Fruit fly (Drosophila melanogaster) whole organism, embryonic: Measurements from ENCODE around the gene beta4GalT7.

Experiments
- Antp ChIP-seq: fragments of 200-800 bp; sonication (Bioruptor generic); optimal IDR thresholded peaks from 3 replicates; lab custom pipeline; 2016; ENCODE audit warnings: missing biosample characterization, missing genetic modification characterization
- CG10274 ChIP-seq: fragments of 200-800 bp; sonication (Bioruptor generic); optimal IDR thresholded peaks from 3 replicates; lab custom pipeline; 2017; ENCODE audit warnings: missing biosample characterization, mild to moderate bottlenecking, missing genetic modification characterization
- CG10431 ChIP-seq: fragments of 200-800 bp; sonication (Bioruptor generic); optimal IDR thresholded peaks from 3 replicates; lab custom pipeline; 2018; ENCODE audit warnings: missing biosample characterization, mild to moderate bottlenecking, missing genetic modification characterization
- CG11456 ChIP-seq: fragments of 200-800 bp; sonication (Bioruptor generic); IDR thresholded peaks from 3 replicates; pipeline ENCODE4 v1.3.6; 2022; ENCODE audit warnings: missing biosample characterization, missing genetic modification characterization
- CG13287 ChIP-seq: fragments of 200-800 bp; sonication (Bioruptor generic); IDR thresholded peaks from 2 replicates; pipeline ENCODE4 v1.3.6; 2022; ENCODE audit warnings: missing biosample characterization, missing genetic modification characterization; ENCODE audit not compliant: partially characterized antibody
- CG1792 ChIP-seq: fragments of 200-800 bp; sonication (Bioruptor generic); optimal IDR thresholded peaks from 2 replicates; lab custom pipeline; 2016; ENCODE audit warnings: missing biosample characterization, missing genetic modification characterization
- CG18764 ChIP-seq: fragments of 200-800 bp; sonication (Bioruptor generic); optimal IDR thresholded peaks from 3 replicates; lab custom pipeline; 2016; ENCODE audit warnings: missing biosample characterization, missing genetic modification characterization
- CG2199 ChIP-seq: fragments of 200-800 bp; sonication (Bioruptor generic); IDR thresholded peaks from 3 replicates; pipeline ENCODE4 v1.3.6; 2022; ENCODE audit warnings: missing biosample characterization, missing genetic modification characterization
- CG4820 ChIP-seq: fragments of 200-800 bp; sonication (Bioruptor generic); optimal IDR thresholded peaks from 3 replicates; lab custom pipeline; 2016; ENCODE audit warnings: missing biosample characterization, missing genetic modification characterization
- CG6654 ChIP-seq: fragments of 200-800 bp; sonication (Bioruptor generic); optimal IDR thresholded peaks from 2 replicates; lab custom pipeline; 2017; ENCODE audit warnings: missing biosample characterization, mild to moderate bottlenecking, missing genetic modification characterization
- CG6765 ChIP-seq: fragments of 200-800 bp; sonication (Bioruptor generic); optimal IDR thresholded peaks from 3 replicates; lab custom pipeline; 2017; ENCODE audit warnings: missing biosample characterization, mild to moderate bottlenecking, missing genetic modification characterization
- CG6791 ChIP-seq: fragments of 200-800 bp; sonication (Bioruptor generic); IDR thresholded peaks from 3 replicates; pipeline ENCODE4 v1.3.6; 2022; ENCODE audit warnings: missing biosample characterization, missing genetic modification characterization; ENCODE audit not compliant: partially characterized antibody
- CG8924 ChIP-seq: fragments of 200-800 bp; optimal IDR thresholded peaks from 3 replicates; lab custom pipeline; 2019; ENCODE audit warnings: missing biosample characterization, mild to moderate bottlenecking, missing genetic modification characterization, moderate library complexity
- Deaf1 ChIP-seq: fragments of 200-800 bp; optimal IDR thresholded peaks from 3 replicates; lab custom pipeline; 2019; ENCODE audit warnings: missing biosample characterization, mild to moderate bottlenecking, missing genetic modification characterization, moderate library complexity
- Dip2 ChIP-seq: fragments of 200-800 bp; sonication (Bioruptor generic); IDR thresholded peaks from 2 replicates; pipeline ENCODE4 v1.3.6; 2022; ENCODE audit warnings: missing biosample characterization, missing genetic modification characterization
- Eip74EF ChIP-seq, 2 experiments: fragments of 200-800 bp in 1 of 2; fragments of >200 bp in 1 of 2; sonication (Bioruptor generic) in 1 of 2; optimal IDR thresholded peaks; 2 replicates each; lab custom pipeline; 2017 to 2019; ENCODE audit warnings: missing biosample characterization in 2 of 2, missing genetic modification characterization in 2 of 2, mild to moderate bottlenecking in 1 of 2, moderate library complexity in 1 of 2
- Ets65A ChIP-seq: fragments of 200-800 bp; sonication (Bioruptor generic); peaks from one replicate; lab custom pipeline; 2016; ENCODE audit warnings: missing biosample characterization, missing genetic modification characterization
- Ets97D ChIP-seq: fragments of 200-800 bp; sonication (Bioruptor generic); optimal IDR thresholded peaks from 3 replicates; lab custom pipeline; 2016; ENCODE audit warnings: missing biosample characterization, missing genetic modification characterization
- HLHmδ ChIP-seq: fragments of 200-800 bp; sonication (Bioruptor generic); optimal IDR thresholded peaks from 2 replicates; lab custom pipeline; 2018; ENCODE audit warnings: missing biosample characterization, mild to moderate bottlenecking, missing genetic modification characterization, moderate library complexity
- Hand ChIP-seq: fragments of 200-800 bp; sonication (Bioruptor generic); optimal IDR thresholded peaks from 2 replicates; lab custom pipeline; 2017; ENCODE audit warnings: mild to moderate bottlenecking, missing biosample characterization, missing genetic modification reagents, missing genetic modification characterization
- Jarid2 ChIP-seq: fragments of 200-800 bp; sonication (Bioruptor generic); optimal IDR thresholded peaks from 3 replicates; lab custom pipeline; 2017; ENCODE audit warnings: mild to moderate bottlenecking, missing biosample characterization, missing genetic modification reagents, missing genetic modification characterization
- Ravus ChIP-seq: fragments of 200-800 bp; sonication (Bioruptor generic); IDR thresholded peaks from 2 replicates; pipeline ENCODE4 v1.3.6; 2022; ENCODE audit warnings: missing biosample characterization, missing genetic modification characterization
- Taf1 ChIP-seq: fragments of 200-800 bp; sonication (Bioruptor generic); IDR thresholded peaks from 2 replicates; pipeline ENCODE4 v1.3.6; 2022; ENCODE audit warnings: missing biosample characterization, missing genetic modification characterization
- Vsx1 ChIP-seq: fragments of 200-800 bp; sonication (Bioruptor generic); optimal IDR thresholded peaks from 2 replicates; lab custom pipeline; 2017; ENCODE audit warnings: missing biosample characterization, mild to moderate bottlenecking, missing genetic modification characterization, missing genetic modification reagents
- Xbp1 ChIP-seq: fragments of 200-800 bp; sonication (Bioruptor generic); optimal IDR thresholded peaks from 3 replicates; lab custom pipeline; 2016; ENCODE audit warnings: missing biosample characterization, mild to moderate bottlenecking, missing genetic modification characterization
- ara ChIP-seq: fragments of 200-800 bp; sonication (Bioruptor generic); IDR thresholded peaks from 2 replicates; pipeline ENCODE4 v1.3.6; 2022; ENCODE audit warnings: missing biosample characterization, missing genetic modification characterization
- ato ChIP-seq: fragments of 200-800 bp; sonication (Bioruptor generic); IDR thresholded peaks from 2 replicates; pipeline ENCODE4 v1.3.6; 2022; ENCODE audit warnings: missing biosample characterization, missing genetic modification characterization; ENCODE audit not compliant: partially characterized antibody
- bigmax ChIP-seq: fragments of 200-800 bp; sonication (Bioruptor generic); optimal IDR thresholded peaks from 2 replicates; lab custom pipeline; 2018; ENCODE audit warnings: missing biosample characterization, mild to moderate bottlenecking, missing genetic modification characterization
- cato ChIP-seq: fragments of 200-800 bp; sonication (Bioruptor generic); optimal IDR thresholded peaks from 2 replicates; lab custom pipeline; 2016; ENCODE audit warnings: missing biosample characterization, missing genetic modification characterization, borderline replicate concordance
- dati ChIP-seq: fragments of 200-800 bp; sonication (Bioruptor generic); IDR thresholded peaks from 2 replicates; pipeline ENCODE4 v1.3.6; 2022; ENCODE audit warnings: missing biosample characterization, missing genetic modification characterization
- dmrt11E ChIP-seq: fragments of 200-800 bp; sonication (Bioruptor generic); optimal IDR thresholded peaks from 3 replicates; lab custom pipeline; 2018; ENCODE audit warnings: missing biosample characterization, mild to moderate bottlenecking, missing genetic modification characterization, moderate library complexity
- esg ChIP-seq: fragments of 200-800 bp; sonication (Bioruptor generic); conservative IDR thresholded peaks from 2 replicates; pipeline ENCODE4 v1.3.6; 2022; ENCODE audit warnings: missing biosample characterization, missing genetic modification characterization
- fd96Cb ChIP-seq: fragments of 200-800 bp; sonication (Bioruptor generic); optimal IDR thresholded peaks from 2 replicates; lab custom pipeline; 2018; ENCODE audit warnings: missing biosample characterization, mild to moderate bottlenecking, missing genetic modification characterization, moderate library complexity
- ftz-f1 ChIP-seq: fragments of 200-800 bp; sonication (Bioruptor generic); optimal IDR thresholded peaks from 2 replicates; lab custom pipeline; 2016; ENCODE audit warnings: missing biosample characterization, missing genetic modification characterization
- fu2 ChIP-seq: fragments of 200-800 bp; sonication (Bioruptor generic); optimal IDR thresholded peaks from 2 replicates; lab custom pipeline; 2016; ENCODE audit warnings: missing biosample characterization, missing genetic modification characterization
- gcm2 ChIP-seq: fragments of 200-800 bp; sonication (Bioruptor generic); optimal IDR thresholded peaks from 2 replicates; lab custom pipeline; 2016; ENCODE audit warnings: missing biosample characterization, missing genetic modification characterization
- grn ChIP-seq: fragments of 200-800 bp; sonication (Bioruptor generic); optimal IDR thresholded peaks from 3 replicates; lab custom pipeline; 2017; ENCODE audit warnings: missing biosample characterization, missing genetic modification characterization
- lmd ChIP-seq: fragments of 200-800 bp; sonication (Bioruptor generic); IDR thresholded peaks from 2 replicates; pipeline ENCODE4 v1.3.6; 2022; ENCODE audit warnings: missing biosample characterization, missing genetic modification characterization
- mirr ChIP-seq: fragments of 200-800 bp; sonication (Bioruptor generic); optimal IDR thresholded peaks from 3 replicates; lab custom pipeline; 2018; ENCODE audit warnings: missing biosample characterization, mild to moderate bottlenecking, missing genetic modification characterization
- peb ChIP-seq: fragments of 200-800 bp; sonication (Bioruptor generic); IDR thresholded peaks from 2 replicates; pipeline ENCODE4 v1.3.6; 2022; ENCODE audit warnings: missing biosample characterization, missing genetic modification characterization
- psq ChIP-seq: fragments of 200-800 bp; sonication (Bioruptor generic); optimal IDR thresholded peaks from 2 replicates; lab custom pipeline; 2017; ENCODE audit warnings: missing biosample characterization, missing genetic modification characterization
- rib ChIP-seq: fragments of 200-800 bp; sonication (Bioruptor generic); IDR thresholded peaks from 2 replicates; pipeline ENCODE4 v1.3.6; 2022; ENCODE audit warnings: missing biosample characterization, missing genetic modification characterization
- sc ChIP-seq, 3 experiments: fragments of >200 bp in 2 of 3; fragments of 200-800 bp in 1 of 3; sonication (Bioruptor generic) in 1 of 3; optimal IDR thresholded peaks; 2 replicates in 2 of 3; 3 replicates in 1 of 3; lab custom pipeline; 2017; ENCODE audit warnings: mild to moderate bottlenecking in 1 of 3, missing biosample characterization in 1 of 3, missing genetic modification characterization in 1 of 3, missing genetic modification reagents in 1 of 3
- sens ChIP-seq: fragments of 200-800 bp; sonication (Bioruptor generic); peaks from one replicate; lab custom pipeline; 2016; ENCODE audit warnings: missing biosample characterization, missing genetic modification characterization
- sisA ChIP-seq: fragments of 200-800 bp; sonication (Bioruptor generic); IDR thresholded peaks from 2 replicates; pipeline ENCODE4 v1.3.6; 2022; ENCODE audit warnings: missing biosample characterization, missing genetic modification characterization
- stc ChIP-seq: fragments of 200-800 bp; sonication (Bioruptor generic); IDR thresholded peaks from 2 replicates; pipeline ENCODE4 v1.3.6; 2022; ENCODE audit warnings: missing biosample characterization, missing genetic modification characterization
- tap ChIP-seq: fragments of 200-800 bp; optimal IDR thresholded peaks from 3 replicates; lab custom pipeline; 2019; ENCODE audit warnings: missing biosample characterization, mild to moderate bottlenecking, missing genetic modification characterization, moderate library complexity
- tup ChIP-seq: fragments of 200-800 bp; sonication (Bioruptor generic); optimal IDR thresholded peaks from 2 replicates; lab custom pipeline; 2016; ENCODE audit warnings: missing biosample characterization, mild to moderate bottlenecking, missing genetic modification characterization, moderate library complexity
- unc-4 ChIP-seq: fragments of 200-800 bp; sonication (Bioruptor generic); IDR thresholded peaks from 2 replicates; pipeline ENCODE4 v1.3.6; 2022; ENCODE audit warnings: missing biosample characterization, missing genetic modification characterization; ENCODE audit not compliant: partially characterized antibody
- vvl ChIP-seq: fragments of 200-800 bp; sonication (Bioruptor generic); IDR thresholded peaks from 2 replicates; pipeline ENCODE4 v1.3.6; 2022; ENCODE audit warnings: missing biosample characterization, missing genetic modification characterization
- yki ChIP-seq: fragments of >200 bp; optimal IDR thresholded peaks from 3 replicates; lab custom pipeline; 2018

Gene beta4GalT7

DNA sequence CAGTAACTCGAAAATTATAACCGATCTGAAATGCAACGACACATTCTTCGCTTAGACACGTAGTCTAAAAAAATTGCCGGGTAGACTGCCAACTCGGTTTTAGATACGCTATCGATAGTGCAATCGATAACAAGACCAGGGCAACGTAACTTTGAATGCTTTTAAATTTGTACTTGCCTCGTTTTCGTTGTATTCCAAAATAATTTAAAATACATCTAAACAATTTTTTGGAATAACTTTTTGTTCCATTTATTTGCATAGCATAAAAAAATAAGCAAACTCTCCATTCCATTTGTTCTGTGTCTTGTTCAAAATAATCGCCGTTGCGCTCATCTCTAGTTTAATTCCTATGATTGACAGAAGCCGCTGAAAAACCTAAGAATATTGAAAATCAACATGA, 46.5 kb downstream of the beta4GalT7 start, which contains the start of the genes Stt3B and CG11839 (continued):
- no peak for TF ChIP-seq Ravus (GFP tag; lab: Robert Waterston, UW)
- peak; percentile 81 for TF ChIP-seq fu2 (GFP tag; lab: Kevin White, UChicago)
- TF ChIP-seq mirr, result no peak
- no peak for TF ChIP-seq sc (optimal IDR thresholded peaks at IDR 0.05; lab: Kevin White, UChicago)
- no peak for TF ChIP-seq sc (GFP tag; optimal IDR thresholded peaks at IDR 0.05; lab: Kevin White, UChicago)
- TF ChIP-seq CG8924, result peak; percentile 67
- TF ChIP-seq CG18764, result peak; percentile 60
- TF ChIP-seq bigmax, result no peak
- TF ChIP-seq CG11456, result no peak
- no peak for TF ChIP-seq dati (GFP tag; lab: Robert Waterston, UW)
- TF ChIP-seq CG13287, result peak; percentile 96
- peak; percentile 96 for TF ChIP-seq sens
- TF ChIP-seq CG6791 (GFP tag; lab: Robert Waterston, UW), result peak; percentile 82
- TF ChIP-seq Antp (GFP tag; lab: Kevin White, UChicago), result peak; percentile 76
- TF ChIP-seq esg, result 0 out of 2 replicates have a peak, but pooled peaks have one; percentile 23
- TF ChIP-seq unc-4, result peak; percentile 97
- TF ChIP-seq ftz-f1 (GFP tag; lab: Kevin White, UChicago), result peak; percentile 25
- no peak for TF ChIP-seq Eip74EF (GFP tag; optimal IDR thresholded peaks at IDR 0.05; lab: Kevin White, UChicago)
- TF ChIP-seq ara (GFP tag; lab: Robert Waterston, UW), result no peak; the same call in 1 of the 2 replicates
- TF ChIP-seq sisA (GFP tag; lab: Robert Waterston, UW), result no peak
- TF ChIP-seq CG1792 (GFP tag; lab: Kevin White, UChicago), result peak; percentile 73
- 0 out of 2 replicates have a peak, but pooled peaks have one; percentile 21 for TF ChIP-seq stc (GFP tag; lab: Robert Waterston, UW)
- peak; percentile 90 for TF ChIP-seq Ets97D (GFP tag; lab: Kevin White, UChicago)
- TF ChIP-seq Taf1, result peak; percentile 65; the same call in 1 of the 2 replicates
- peak; percentile 45 for TF ChIP-seq gcm2 (GFP tag; lab: Kevin White, UChicago)
- no peak; the same call in 1 of the 2 replicates for TF ChIP-seq lmd (GFP tag; lab: Robert Waterston, UW)
- no peak for TF ChIP-seq yki (lab: Kevin White, UChicago)
- no peak for TF ChIP-seq Deaf1
- no peak for TF ChIP-seq tap (tag; lab: Kevin White, UChicago)
- peak; percentile 53 for TF ChIP-seq dmrt11E (tag; lab: Kevin White, UChicago)
- peak; percentile 4 for TF ChIP-seq CG6765 (GFP tag; lab: Kevin White, UChicago)
- no peak for TF ChIP-seq Jarid2 (GFP tag; lab: Kevin White, UChicago)
- no peak for TF ChIP-seq rib (GFP tag; lab: Robert Waterston, UW)
- no peak for TF ChIP-seq cato (GFP tag; lab: Kevin White, UChicago)
- no peak for TF ChIP-seq HLHmδ (GFP tag; lab: Kevin White, UChicago)
- TF ChIP-seq Hand, result no peak
- peak; percentile 97 for TF ChIP-seq Ets65A (GFP tag; lab: Kevin White, UChicago)
- peak; percentile 19 for TF ChIP-seq tup
- peak; percentile 68 for TF ChIP-seq vvl (GFP tag; lab: Robert Waterston, UW)
- TF ChIP-seq peb, result peak; percentile 48; the same call in 1 of the 2 replicates
- no peak for TF ChIP-seq Dip2
- no peak for TF ChIP-seq Vsx1 (GFP tag; lab: Kevin White, UChicago)
- peak; percentile 95 for TF ChIP-seq Xbp1 (GFP tag; lab: Kevin White, UChicago)
- no peak for TF ChIP-seq grn
- TF ChIP-seq fd96Cb, result peak; percentile 24
- no peak for TF ChIP-seq CG6654 (GFP tag; lab: Kevin White, UChicago)
- 0 out of 3 replicates have a peak, but pooled peaks have one; percentile 29 for TF ChIP-seq CG2199 (GFP tag; lab: Robert Waterston, UW)
- peak; percentile 27 for TF ChIP-seq CG10431 (GFP tag; lab: Kevin White, UChicago)
- no peak for TF ChIP-seq CG10274
- TF ChIP-seq ato (GFP tag; lab: Robert Waterston, UW), result peak; percentile 69
- peak; percentile 42 for TF ChIP-seq psq (GFP tag; lab: Kevin White, UChicago)
- TF ChIP-seq CG4820 (GFP tag; lab: Kevin White, UChicago), result peak; percentile 66
